Fruit fly (Drosophila melanogaster): ENCODE measurements around the gene Srp72.

Srp72 gene

dm6 chr3R:20550632-20551486, 37.7 kb upstream of the Srp72 start (continued):
- TF ChIP-seq Myb (GFP tag; optimal IDR thresholded peaks at IDR 0.05) (peak; percentile 60), ken (GFP tag; IDR thresholded peaks at IDR 0.05) (no peak), pum (GFP tag; optimal IDR thresholded peaks at IDR 0.05) (no peak), Trl (optimal IDR thresholded peaks at IDR 0.05) (no peak), Trl (GFP tag; optimal IDR thresholded peaks at IDR 0.05) (peak; percentile 59), Tbp (GFP tag; optimal IDR thresholded peaks at IDR 0.05) (no peak), gem (tag; optimal IDR thresholded peaks at IDR 0.05) (peak; percentile 57), CG6683 (GFP tag; optimal IDR thresholded peaks at IDR 0.05) (peak; percentile 68), peb (GFP tag; IDR thresholded peaks at IDR 0.05) (no peak), CG10959 (GFP tag; IDR thresholded peaks at IDR 0.05) (no peak; the same call in 1 of the 2 replicates), CG12299 (tag; optimal IDR thresholded peaks at IDR 0.05) (peak; percentile 86), br (optimal IDR thresholded peaks at IDR 0.05) (no peak), Fer3 (tag; optimal IDR thresholded peaks at IDR 0.05) (peak; percentile 63), CG7839 (tag; optimal IDR thresholded peaks at IDR 0.05) (peak; percentile 39), Hmr (GFP tag; optimal IDR thresholded peaks at IDR 0.05) (peak; percentile 73), pb (GFP tag; optimal IDR thresholded peaks at IDR 0.05) (peak; percentile 32), CG5180 (GFP tag; optimal IDR thresholded peaks at IDR 0.05) (peak; percentile 90), Ada2b (GFP tag; IDR thresholded peaks at IDR 0.05) (no peak), bowl (GFP tag; IDR thresholded peaks at IDR 0.05) (no peak), mirr (GFP tag; optimal IDR thresholded peaks at IDR 0.05) (peak; percentile 95), schlank (tag; optimal IDR thresholded peaks at IDR 0.05) (peak; percentile 91), shn (GFP tag; optimal IDR thresholded peaks at IDR 0.05) (peak; percentile 42), CG3065 (GFP tag; optimal IDR thresholded peaks at IDR 0.05) (peak; percentile 26), CG30431 (GFP tag; optimal IDR thresholded peaks at IDR 0.05) (peak; percentile 17), CG10274 (GFP tag; optimal IDR thresholded peaks at IDR 0.05) (peak; percentile 61), CG10543 (GFP tag; optimal IDR thresholded peaks at IDR 0.05) (peak; percentile 89), Vsx1 (GFP tag; optimal IDR thresholded peaks at IDR 0.05) (peak; percentile 54), CG7357 (GFP tag; IDR thresholded peaks at IDR 0.05) (no peak), CG18476 (GFP tag; optimal IDR thresholded peaks at IDR 0.05) (no peak), CG34376 (GFP tag; optimal IDR thresholded peaks at IDR 0.05) (peak; percentile 85), ERR (GFP tag; optimal IDR thresholded peaks at IDR 0.05) (peak; percentile 65), CG14014 (GFP tag; IDR thresholded peaks at IDR 0.05) (peak; percentile 76; the same call in 1 of the 2 replicates), bab2 (GFP tag; optimal IDR thresholded peaks at IDR 0.05) (peak; percentile 58), CG12155 (GFP tag; optimal IDR thresholded peaks at IDR 0.05) (no peak), ttk (GFP tag; IDR thresholded peaks at IDR 0.05) (no peak), CG3281 (GFP tag; optimal IDR thresholded peaks at IDR 0.05) (peak; percentile 75), Dll (GFP tag; IDR thresholded peaks at IDR 0.05; ENCODE audit: partially characterized antibody) (peak; percentile 84; the same call in 3 of the 4 replicates), CG3163 (GFP tag; optimal IDR thresholded peaks at IDR 0.05) (peak; percentile 17), CG16813 (GFP tag; IDR thresholded peaks at IDR 0.05; ENCODE audit: partially characterized antibody) (peak; percentile 95), Hmx (GFP tag; optimal IDR thresholded peaks at IDR 0.05) (no peak), unpg (GFP tag; optimal IDR thresholded peaks at IDR 0.05) (peak; percentile 73), gfzf (GFP tag; optimal IDR thresholded peaks at IDR 0.05) (peak; percentile 70), Elba2 (GFP tag; optimal IDR thresholded peaks at IDR 0.05) (no peak), CG7745 (tag; optimal IDR thresholded peaks at IDR 0.05) (peak; percentile 84), Med (GFP tag) (peak; percentile 94), chinmo (GFP tag; IDR thresholded peaks at IDR 0.05; ENCODE audit: partially characterized antibody) (peak; percentile 98), Bgb (GFP tag; IDR thresholded peaks at IDR 0.05; ENCODE audit: partially characterized antibody) (peak; percentile 95), CG10654 (GFP tag; optimal IDR thresholded peaks at IDR 0.05) (peak; percentile 30), CG17186 (GFP tag; optimal IDR thresholded peaks at IDR 0.05) (peak; percentile 72)
